Worm (Caenorhabditis elegans) whole organism, L1 larva: ENCODE measurements around the gene T04C12.1.

Experiments used
- C16A3.4 ChIP-seq: fragments of 150-350 bp; optimal IDR thresholded peaks from 2 replicates; lab custom pipeline; 2014; ENCODE audit warnings: missing biosample characterization, missing genetic modification characterization
- dpl-1 ChIP-seq, 3 experiments: fragments of 150-350 bp in 2 of 3; sonication (generic microtip) in 1 of 3; optimal IDR thresholded peaks; 2 replicates each; lab custom pipeline; 2014 to 2017; ENCODE audit warnings: missing biosample characterization in 3 of 3, missing genetic modification characterization in 3 of 3, missing genetic modification reagents in 3 of 3
- elt-3 ChIP-seq, 6 experiments: fragments of 150-350 bp in 1 of 6; sonication (generic microtip); optimal IDR thresholded peaks; 2 replicates each; lab custom pipeline; 2017 to 2018; ENCODE audit warnings: missing biosample characterization in 6 of 6, missing genetic modification characterization in 6 of 6, inconsistent platforms in 1 of 6
- fos-1 ChIP-seq: fragments of 150-350 bp; optimal IDR thresholded peaks from 2 replicates; lab custom pipeline; 2014; ENCODE audit warnings: missing biosample characterization, missing genetic modification characterization
- lin-39 ChIP-seq: fragments of 150-350 bp; optimal IDR thresholded peaks from 2 replicates; lab custom pipeline; 2014; ENCODE audit warnings: missing biosample characterization, missing genetic modification reagents, missing genetic modification characterization

DNA sequence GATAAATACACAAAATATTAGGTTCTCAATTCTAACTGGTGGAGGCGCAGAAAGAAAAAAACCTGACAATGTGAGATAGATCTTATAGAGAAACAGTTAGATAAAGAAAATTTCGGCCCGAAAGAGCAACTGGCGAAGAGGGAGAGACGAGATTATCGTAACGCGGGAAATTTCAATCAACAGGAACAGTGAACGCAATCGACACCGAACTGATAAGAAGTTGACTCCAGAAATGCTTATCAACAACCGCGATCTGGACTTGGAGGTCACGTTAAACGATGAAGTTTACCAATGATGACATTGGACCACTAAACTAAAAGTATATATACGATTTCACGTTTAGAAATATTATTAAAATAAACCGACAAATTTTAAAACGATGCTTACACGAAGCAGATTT lies 17.3 kb upstream of the T04C12.1 start:
- TF ChIP-seq fos-1 (tag; lab: Kevin White, UChicago) = no peak
- no peak for TF ChIP-seq lin-39 (tag; lab: Kevin White, UChicago)
- peak in 1 of 3 experiments; percentile 3 for TF ChIP-seq dpl-1 (GFP tag; optimal IDR thresholded peaks at IDR 0.05; lab: Kevin White, UChicago)
- TF ChIP-seq elt-3 (tag; optimal IDR thresholded peaks at IDR 0.05; lab: Kevin White, UChicago) = peak in 1 of 6 experiments; percentile 21
- TF ChIP-seq C16A3.4 (tag; lab: Kevin White, UChicago) = no peak
